Worm (Caenorhabditis elegans): ENCODE measurements around the gene tex-2.

The tex-2 gene

ce11 chrII:5907482-5907881 is 34.1 kb upstream of the tex-2 start, which contains the start of gene vps-35:
Gene vps-35, plus strand, starts transcription at chrII:5907816.
- peak; percentile 78 for TF ChIP-seq pha-4 (tag; optimal IDR thresholded peaks at IDR 0.05)
- TF ChIP-seq skn-1 (tag; optimal IDR thresholded peaks at IDR 0.05), result peak; percentile 73
- peak; percentile 40 for TF ChIP-seq pqm-1 (tag; optimal IDR thresholded peaks at IDR 0.05)
- TF ChIP-seq tbx-2 (tag; optimal IDR thresholded peaks at IDR 0.05), result no peak
- peak; percentile 12 for TF ChIP-seq elt-2 (tag; optimal IDR thresholded peaks at IDR 0.05)
- peak; percentile 22 for TF ChIP-seq snpc-4 (tag; optimal IDR thresholded peaks at IDR 0.05)
- TF ChIP-seq nhr-25 (tag; optimal IDR thresholded peaks at IDR 0.05), result peak; percentile 29
- TF ChIP-seq ceh-82 (tag; optimal IDR thresholded peaks at IDR 0.05), result no peak
- TF ChIP-seq egl-27 (tag; optimal IDR thresholded peaks at IDR 0.05), result no peak
- TF ChIP-seq lin-39 (tag; optimal IDR thresholded peaks at IDR 0.05), result no peak
- peak; percentile 42 for TF ChIP-seq nfya-1 (tag; optimal IDR thresholded peaks at IDR 0.05; ENCODE audit: insufficient read depth)
- TF ChIP-seq lin-15B (tag; optimal IDR thresholded peaks at IDR 0.05), result peak; percentile 46

DNA sequence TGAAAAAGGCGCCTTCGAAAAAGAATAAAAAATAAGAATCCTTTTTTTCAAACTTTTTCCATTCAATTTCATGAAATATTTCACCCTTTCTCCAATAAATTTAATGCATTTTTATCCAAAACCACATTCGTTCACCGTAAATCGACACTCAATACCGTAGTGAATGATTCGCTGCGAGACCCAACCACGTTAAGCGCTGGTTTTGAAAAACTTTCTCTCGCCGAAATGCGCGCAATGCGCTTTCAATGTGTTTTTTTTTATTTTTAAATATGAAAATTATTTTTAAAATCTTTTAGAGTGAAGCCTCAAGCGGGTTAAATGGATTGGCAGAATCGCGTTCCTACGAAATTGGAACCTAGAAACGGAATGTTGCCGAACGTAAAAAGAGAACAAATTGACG is 32.9 kb upstream of the tex-2 start, which contains the start of gene F59G1.8:
TSS of gene F59G1.8 (plus strand) at position 293 of the 400 bp plus-strand sequence.
- TF ChIP-seq nhr-237 (tag; optimal IDR thresholded peaks at IDR 0.05) (no peak), elt-2 (tag; optimal IDR thresholded peaks at IDR 0.05) (no peak), mml-1 (tag; optimal IDR thresholded peaks at IDR 0.05) (no peak), ceh-82 (tag; optimal IDR thresholded peaks at IDR 0.05) (no peak), ztf-11 (tag; optimal IDR thresholded peaks at IDR 0.05) (no peak), pha-4 (tag; optimal IDR thresholded peaks at IDR 0.05) (no peak), fkh-2 (tag; optimal IDR thresholded peaks at IDR 0.05) (no peak), nfya-1 (tag; optimal IDR thresholded peaks at IDR 0.05; ENCODE audit: insufficient read depth) (no peak), nhr-43 (tag; optimal IDR thresholded peaks at IDR 0.05; ENCODE audit: poor library complexity, severe bottlenecking) (no peak), pqm-1 (tag; optimal IDR thresholded peaks at IDR 0.05) (no peak), ceh-16 (tag; optimal IDR thresholded peaks at IDR 0.05) (no peak), lin-39 (tag; optimal IDR thresholded peaks at IDR 0.05) (no peak), nhr-67 (tag; optimal IDR thresholded peaks at IDR 0.05) (no peak)

DNA sequence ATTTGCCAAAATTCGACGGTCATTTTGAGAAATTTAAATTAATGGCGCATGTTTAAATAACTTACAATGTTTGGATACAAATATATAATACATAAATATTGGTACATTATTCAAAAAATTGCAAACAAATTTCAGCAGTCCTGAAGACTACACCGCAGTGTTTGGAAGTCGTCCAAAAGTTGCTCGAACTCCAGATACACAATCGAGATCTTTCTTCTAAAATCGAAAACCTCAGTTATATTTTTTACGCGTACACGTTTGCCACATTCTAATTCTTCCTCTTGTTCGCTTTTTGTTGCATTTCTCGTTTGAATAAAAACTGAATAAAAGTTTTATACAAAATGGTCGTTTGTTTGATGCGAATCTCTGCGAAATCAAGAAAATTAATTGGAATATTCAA is 30.8 kb upstream of the tex-2 start, which contains the start of gene tsp-18:
TSS of gene tsp-18 (plus strand) at position 301 of the 400 bp plus-strand sequence.
- TF ChIP-seq nhr-77 (tag; optimal IDR thresholded peaks at IDR 0.05), result no peak
- no peak for TF ChIP-seq fkh-2 (tag; optimal IDR thresholded peaks at IDR 0.05)
- no peak for TF ChIP-seq nhr-43 (tag; optimal IDR thresholded peaks at IDR 0.05; ENCODE audit: poor library complexity, severe bottlenecking)
- TF ChIP-seq ceh-28 (tag; optimal IDR thresholded peaks at IDR 0.05), result no peak
- TF ChIP-seq nhr-25 (tag; optimal IDR thresholded peaks at IDR 0.05), result no peak
- TF ChIP-seq mdl-1 (tag; optimal IDR thresholded peaks at IDR 0.05), result no peak
- TF ChIP-seq unc-39 (tag; optimal IDR thresholded peaks at IDR 0.05), result no peak
- TF ChIP-seq nhr-12 (tag; optimal IDR thresholded peaks at IDR 0.05), result no peak
- no peak for TF ChIP-seq ZK546.5 (tag; optimal IDR thresholded peaks at IDR 0.05)
- TF ChIP-seq zag-1 (tag; optimal IDR thresholded peaks at IDR 0.05), result no peak
- TF ChIP-seq egl-5 (tag; optimal IDR thresholded peaks at IDR 0.05), result no peak
- TF ChIP-seq nhr-67 (tag; optimal IDR thresholded peaks at IDR 0.05), result no peak
- TF ChIP-seq ceh-16 (tag; optimal IDR thresholded peaks at IDR 0.05), result no peak
- TF ChIP-seq nhr-237 (tag; optimal IDR thresholded peaks at IDR 0.05), result no peak
- TF ChIP-seq ceh-82 (tag; optimal IDR thresholded peaks at IDR 0.05), result no peak
- no peak for TF ChIP-seq snpc-4 (tag; optimal IDR thresholded peaks at IDR 0.05)
- no peak for TF ChIP-seq sea-2 (GFP tag; optimal IDR thresholded peaks at IDR 0.05)
- no peak for TF ChIP-seq elt-2 (tag; optimal IDR thresholded peaks at IDR 0.05)

- TF ChIP-seq hmg-11 (tag; optimal IDR thresholded peaks at IDR 0.05) (no peak), lsy-12 (tag; optimal IDR thresholded peaks at IDR 0.05) (no peak), mml-1 (tag; optimal IDR thresholded peaks at IDR 0.05) (no peak), nhr-11 (tag; optimal IDR thresholded peaks at IDR 0.05) (no peak), ama-1 (optimal IDR thresholded peaks at IDR 0.05) (no peak), egl-5 (tag; optimal IDR thresholded peaks at IDR 0.05) (no peak), nhr-28 (tag; optimal IDR thresholded peaks at IDR 0.05) (no peak), R02D3.7 (tag; optimal IDR thresholded peaks at IDR 0.05) (no peak), ceh-82 (tag; optimal IDR thresholded peaks at IDR 0.05) (no peak), snpc-4 (tag; optimal IDR thresholded peaks at IDR 0.05) (no peak), ceh-9 (tag; optimal IDR thresholded peaks at IDR 0.05) (no peak), nfya-1 (tag; optimal IDR thresholded peaks at IDR 0.05; ENCODE audit: insufficient read depth) (no peak), elt-1 (tag; optimal IDR thresholded peaks at IDR 0.05) (no peak), nhr-77 (tag; optimal IDR thresholded peaks at IDR 0.05) (no peak), pqm-1 (tag; optimal IDR thresholded peaks at IDR 0.05) (no peak), aly-2 (tag; optimal IDR thresholded peaks at IDR 0.05) (no peak)
Measured at ce11 chrII:5902139-5902538, 28.7 kb upstream of the tex-2 start.

Data from whole organism, L3 larva.